Worm (Caenorhabditis elegans): ENCODE measurements around the gene ZK228.4.

DNA sequence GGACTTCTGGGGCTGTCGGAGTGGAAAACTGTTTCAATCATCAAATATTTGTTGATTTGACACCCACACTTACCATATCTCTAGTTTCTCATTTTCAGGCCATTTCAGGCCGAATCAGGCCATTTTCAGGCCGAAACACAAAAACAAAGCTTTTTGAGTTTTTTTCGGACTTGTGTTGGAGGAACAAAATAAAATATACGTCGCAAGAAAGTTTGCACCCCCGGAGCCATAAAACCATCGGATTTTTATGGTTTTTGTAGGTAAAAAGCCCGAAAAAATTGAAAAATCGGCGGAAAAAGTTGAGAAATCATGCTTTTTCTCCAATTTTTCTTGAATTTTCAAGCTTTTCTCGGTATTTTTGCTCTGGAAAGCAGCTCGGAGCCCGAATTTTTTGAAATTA lies 46.0 kb downstream of the ZK228.4 start, which contains the start of gene Y51A2D.1:
- TF ChIP-seq flt-1 (GFP tag; IDR thresholded peaks at IDR 0.05) (no peak), tra-4 (tag; optimal IDR thresholded peaks at IDR 0.05) (no peak)
